Fruit fly (Drosophila melanogaster): ENCODE measurements around the gene mah.

The mah gene

dm6 chr3R:24917814-24918636, 29.4 kb upstream of the mah start, which contains the start of the genes PIG-S, sud1 and CG11168 (continued):
- no peak for TF ChIP-seq Dfd (GFP tag; optimal IDR thresholded peaks at IDR 0.05)
- TF ChIP-seq Med (GFP tag) = peak; percentile 81
- TF ChIP-seq CG7839 (tag; optimal IDR thresholded peaks at IDR 0.05) = no peak
- peak; percentile 25 for TF ChIP-seq Six4 (GFP tag; optimal IDR thresholded peaks at IDR 0.05)
- TF ChIP-seq CG15011 (GFP tag; optimal IDR thresholded peaks at IDR 0.05) = no peak
- TF ChIP-seq hth (optimal IDR thresholded peaks at IDR 0.05) = no peak
- peak; percentile 96 for TF ChIP-seq Doc3 (GFP tag; IDR thresholded peaks at IDR 0.05; ENCODE audit: partially characterized antibody)
- TF ChIP-seq Hmx (GFP tag; optimal IDR thresholded peaks at IDR 0.05) = no peak
- no peak for TF ChIP-seq Gsc (GFP tag; IDR thresholded peaks at IDR 0.05)
- peak; percentile 69 for TF ChIP-seq dmrt11E (tag; optimal IDR thresholded peaks at IDR 0.05)
- TF ChIP-seq Hsf (GFP tag; optimal IDR thresholded peaks at IDR 0.05) = no peak
- no peak for TF ChIP-seq da (GFP tag; optimal IDR thresholded peaks at IDR 0.05)
- no peak for TF ChIP-seq CG18619 (GFP tag; optimal IDR thresholded peaks at IDR 0.05)
- TF ChIP-seq CG4424 (GFP tag; optimal IDR thresholded peaks at IDR 0.05) = peak; percentile 53
- TF ChIP-seq CG3407 (GFP tag; optimal IDR thresholded peaks at IDR 0.05) = no peak
- no peak for TF ChIP-seq ase (GFP tag; IDR thresholded peaks at IDR 0.05)
- peak; percentile 75 for TF ChIP-seq CG2712 (tag; optimal IDR thresholded peaks at IDR 0.05)
- 0 out of 2 replicates have a peak, but pooled peaks have one; percentile 10 for TF ChIP-seq wdn (GFP tag; IDR thresholded peaks at IDR 0.05)
- TF ChIP-seq Ptx1 (GFP tag; IDR thresholded peaks at IDR 0.05) = peak; percentile 80
- no peak for TF ChIP-seq CG9876 (GFP tag; optimal IDR thresholded peaks at IDR 0.05)
- TF ChIP-seq Kr (GFP tag; optimal IDR thresholded peaks at IDR 0.05) = no peak
- TF ChIP-seq CG8089 (GFP tag; optimal IDR thresholded peaks at IDR 0.05) = no peak
- TF ChIP-seq CG7786 (GFP tag; optimal IDR thresholded peaks at IDR 0.05) = no peak
- no peak for TF ChIP-seq CG11398 (GFP tag; optimal IDR thresholded peaks at IDR 0.05)
- TF ChIP-seq zfh2 (GFP tag; optimal IDR thresholded peaks at IDR 0.05) = no peak
- TF ChIP-seq CrebB (tag; optimal IDR thresholded peaks at IDR 0.05) = no peak
- TF ChIP-seq CG13123 (GFP tag; optimal IDR thresholded peaks at IDR 0.05) = peak; percentile 48
- peak; percentile 68 for TF ChIP-seq unpg (GFP tag; optimal IDR thresholded peaks at IDR 0.05)
- TF ChIP-seq CG4617 (GFP tag; optimal IDR thresholded peaks at IDR 0.05; ENCODE audit: borderline replicate concordance) = peak; percentile 53
- TF ChIP-seq Side (GFP tag; optimal IDR thresholded peaks at IDR 0.05) = no peak
- peak; percentile 72 for TF ChIP-seq CG10267 (tag; optimal IDR thresholded peaks at IDR 0.05)
- TF ChIP-seq Ets97D (GFP tag; optimal IDR thresholded peaks at IDR 0.05) = peak; percentile 5
- TF ChIP-seq CG11456 (GFP tag; IDR thresholded peaks at IDR 0.05) = peak; percentile 72
- no peak for TF ChIP-seq MTF-1 (GFP tag; optimal IDR thresholded peaks at IDR 0.05; ENCODE audit: borderline replicate concordance)
- peak; percentile 96 for TF ChIP-seq Scr (GFP tag; IDR thresholded peaks at IDR 0.05; ENCODE audit: partially characterized antibody)
- peak; percentile 49; the same call in 1 of the 2 replicates for TF ChIP-seq HLH3B (GFP tag; IDR thresholded peaks at IDR 0.05)
- TF ChIP-seq Dek (tag; optimal IDR thresholded peaks at IDR 0.05) = peak; percentile 72
- TF ChIP-seq fd96Cb (tag; optimal IDR thresholded peaks at IDR 0.05) = peak; percentile 63
- peak; percentile 65 for TF ChIP-seq CG1602 (GFP tag; optimal IDR thresholded peaks at IDR 0.05)
- TF ChIP-seq CG17912 (GFP tag; optimal IDR thresholded peaks at IDR 0.05) = no peak
- peak; percentile 58 for TF ChIP-seq Oli (tag; optimal IDR thresholded peaks at IDR 0.05)
- TF ChIP-seq trh (GFP tag; optimal IDR thresholded peaks at IDR 0.05) = no peak
- no peak for TF ChIP-seq p53 (GFP tag; optimal IDR thresholded peaks at IDR 0.05)
- no peak for TF ChIP-seq CG16779 (GFP tag; IDR thresholded peaks at IDR 0.05)
- TF ChIP-seq Bteb2 (GFP tag; optimal IDR thresholded peaks at IDR 0.05) = no peak
- TF ChIP-seq Hr51 (GFP tag; optimal IDR thresholded peaks at IDR 0.05) = peak in 1 of 2 experiments; percentile 46
- TF ChIP-seq CG12236 (GFP tag; optimal IDR thresholded peaks at IDR 0.05) = no peak
- TF ChIP-seq CG10462 (GFP tag; optimal IDR thresholded peaks at IDR 0.05) = no peak
- no peak for TF ChIP-seq pum (GFP tag; optimal IDR thresholded peaks at IDR 0.05)
- TF ChIP-seq CG10431 (GFP tag; optimal IDR thresholded peaks at IDR 0.05) = no peak

Measured in whole organism, embryonic.